Worm (Caenorhabditis elegans): ENCODE measurements around the gene nhr-92.

ce11 chrIV:1619519-1620311 is at the start of gene nhr-92:
- TF ChIP-seq unc-42 (tag; optimal IDR thresholded peaks at IDR 0.05) (no peak), ref-2 (tag; optimal IDR thresholded peaks at IDR 0.05) (no peak), ceh-45 (GFP tag; IDR thresholded peaks at IDR 0.05) (no peak), unc-55 (GFP tag; optimal IDR thresholded peaks at IDR 0.05) (no peak), che-1 (tag; optimal IDR thresholded peaks at IDR 0.05) (no peak), ceh-24 (tag; optimal IDR thresholded peaks at IDR 0.05) (no peak), ceh-22 (tag; optimal IDR thresholded peaks at IDR 0.05) (no peak), lin-11 (tag; optimal IDR thresholded peaks at IDR 0.05) (no peak), ceh-19 (GFP tag; optimal IDR thresholded peaks at IDR 0.05) (no peak), nfya-1 (tag; optimal IDR thresholded peaks at IDR 0.05) (no peak)
